Fruit fly (Drosophila melanogaster): Measurements from ENCODE around the gene bab1.

- TF ChIP-seq pan (optimal IDR thresholded peaks at IDR 0.05) (no peak), psq (optimal IDR thresholded peaks at IDR 0.05) (no peak), usp (GFP tag; optimal IDR thresholded peaks at IDR 0.05) (no peak), CG8478 (optimal IDR thresholded peaks at IDR 0.05) (no peak), Dll (optimal IDR thresholded peaks at IDR 0.05) (no peak)
Measured at dm6 chr3L:1094630-1095029, 6.3 kb downstream of the bab1 start.
